In genomic region chr3L:11596585-11597252, dm6 we compare ENCODE assay signal across 1 fruit fly cellular context.
TF ChIP-seq lines count a peak whose summit lies in the region.

Gene CG7368 (plus strand): TSS chr3L:11597202.

TF ChIP-seq in whole organism, embryonic, 481 proteins besides CTCF, POLR2A, EP300 and RAD21 (continued from another document):
- peak; percentile 43 for TF ChIP-seq Ets65A (GFP tag; lab: Kevin White, UChicago)
- no peak for TF ChIP-seq CG3838 (GFP tag; optimal IDR thresholded peaks at IDR 0.05; lab: Kevin White, UChicago)
- peak; percentile 30 for TF ChIP-seq cg (GFP tag; optimal IDR thresholded peaks at IDR 0.05; lab: Kevin White, UChicago)
- TF ChIP-seq CG3163 (GFP tag; optimal IDR thresholded peaks at IDR 0.05; lab: Kevin White, UChicago): peak; percentile 19
- peak; percentile 83 for TF ChIP-seq crol (GFP tag; IDR thresholded peaks at IDR 0.05; lab: Robert Waterston, UW)
- no peak for TF ChIP-seq Gug (GFP tag; IDR thresholded peaks at IDR 0.05; lab: Robert Waterston, UW)
TF ChIP-seq in whole organism, embryonic: peak in this region for 12.
